Worm (Caenorhabditis elegans) whole organism, midembryonic: Measurements from ENCODE around the gene grd-14.

Source experiments
- T22C8.4 ChIP-seq: fragments of 200-800 bp; sonication (Bioruptor generic); IDR thresholded peaks from 2 replicates; pipeline ENCODE4 v1.3.6; 2022; ENCODE audit warnings: missing genetic modification characterization, missing compliant biosample characterization
- cog-1 ChIP-seq: sonication (generic microtip); optimal IDR thresholded peaks from 2 replicates; lab custom pipeline; 2016; ENCODE audit warnings: missing genetic modification characterization, missing compliant biosample characterization
- flt-1 ChIP-seq: fragments of 200-800 bp; sonication (Bioruptor generic); IDR thresholded peaks from 2 replicates; pipeline ENCODE4 v1.3.6; 2022; ENCODE audit warnings: missing genetic modification characterization, missing compliant biosample characterization
- klf-2 ChIP-seq: fragments of 200-800 bp; sonication (Bioruptor generic); conservative IDR thresholded peaks from 2 replicates; pipeline ENCODE4 v1.3.6; 2022; ENCODE audit warnings: missing genetic modification reagents, missing genetic modification characterization, missing compliant biosample characterization
- med-1 ChIP-seq: sonication (generic microtip); optimal IDR thresholded peaks from 2 replicates; lab custom pipeline; 2017; ENCODE audit warnings: missing genetic modification characterization, mild to moderate bottlenecking, missing compliant biosample characterization, antibody characterized with exemption, missing genetic modification reagents; ENCODE audit not compliant: insufficient read depth
- ref-1 ChIP-seq: fragments of 200-800 bp; sonication (Bioruptor generic); conservative IDR thresholded peaks from 2 replicates; pipeline ENCODE4 v1.3.6; 2022; ENCODE audit warnings: missing genetic modification reagents, missing genetic modification characterization, missing compliant biosample characterization
- tab-1 ChIP-seq: fragments of 200-800 bp; sonication (Bioruptor generic); IDR thresholded peaks from 2 replicates; pipeline ENCODE4 v1.3.6; 2022; ENCODE audit warnings: missing genetic modification characterization, missing compliant biosample characterization
- ztf-23 ChIP-seq: fragments of 200-800 bp; sonication (Bioruptor generic); IDR thresholded peaks from 2 replicates; pipeline ENCODE4 v1.3.6; 2022; ENCODE audit warnings: missing genetic modification reagents, missing genetic modification characterization, missing compliant biosample characterization
- ztf-29 ChIP-seq: fragments of 200-800 bp; sonication (Bioruptor generic); IDR thresholded peaks from 2 replicates; pipeline ENCODE4 v1.3.6; 2022; ENCODE audit warnings: missing genetic modification reagents, missing genetic modification characterization, missing compliant biosample characterization

Gene grd-14

ce11 chrX:8499721-8500120 lies at the start of gene grd-14:
Gene grd-14, plus strand, starts transcription at chrX:8500021.
- TF ChIP-seq T22C8.4 (GFP tag; lab: Robert Waterston, UW) (no peak), flt-1 (GFP tag; lab: Robert Waterston, UW) (no peak), ztf-23 (GFP tag; lab: Robert Waterston, UW) (0 out of 2 replicates have a peak, but pooled peaks have one; percentile 9), cog-1 (tag; lab: Kevin White, UChicago) (no peak)

ce11 chrX:8455590-8456166 lies 44.1 kb upstream of the grd-14 start, which contains the start of gene dpy-6:
Gene dpy-6, minus strand, starts transcription at chrX:8455640.
- TF ChIP-seq med-1 (GFP tag; lab: Kevin White, UChicago) (no peak), tab-1 (GFP tag; lab: Robert Waterston, UW) (no peak), klf-2 (GFP tag; lab: Robert Waterston, UW) (no peak), cog-1 (tag; lab: Kevin White, UChicago) (no peak)

ce11 chrX:8457314-8457713 lies 42.5 kb upstream of the grd-14 start, which contains the start of gene F16F9.3:
Gene F16F9.3, plus strand, starts transcription at chrX:8457614.
- TF ChIP-seq flt-1 (GFP tag; lab: Robert Waterston, UW), result no peak
- TF ChIP-seq ztf-23 (GFP tag; lab: Robert Waterston, UW), result no peak
- TF ChIP-seq cog-1 (tag; lab: Kevin White, UChicago), result no peak

ce11 chrX:8459789-8460188 lies 40.0 kb upstream of the grd-14 start:
- TF ChIP-seq tab-1 (GFP tag; lab: Robert Waterston, UW) (no peak), med-1 (GFP tag; lab: Kevin White, UChicago) (no peak), cog-1 (tag; lab: Kevin White, UChicago) (no peak), ztf-23 (GFP tag; lab: Robert Waterston, UW) (no peak), ztf-29 (GFP tag; lab: Robert Waterston, UW) (no peak), flt-1 (GFP tag; lab: Robert Waterston, UW) (no peak), T22C8.4 (GFP tag; lab: Robert Waterston, UW) (no peak), ref-1 (GFP tag; lab: Robert Waterston, UW) (no peak), klf-2 (GFP tag; lab: Robert Waterston, UW) (no peak)

ce11 chrX:8460958-8461357 lies 38.9 kb upstream of the grd-14 start:
- TF ChIP-seq T22C8.4 (GFP tag; lab: Robert Waterston, UW) (no peak), med-1 (GFP tag; lab: Kevin White, UChicago) (no peak), flt-1 (GFP tag; lab: Robert Waterston, UW) (no peak), ztf-29 (GFP tag; lab: Robert Waterston, UW) (no peak), cog-1 (tag; lab: Kevin White, UChicago) (no peak), ref-1 (GFP tag; lab: Robert Waterston, UW) (no peak), tab-1 (GFP tag; lab: Robert Waterston, UW) (no peak), ztf-23 (GFP tag; lab: Robert Waterston, UW) (no peak), klf-2 (GFP tag; lab: Robert Waterston, UW) (no peak)

- no peak for TF ChIP-seq flt-1 (GFP tag; lab: Robert Waterston, UW)
- TF ChIP-seq cog-1 (tag; lab: Kevin White, UChicago), result no peak
- no peak for TF ChIP-seq ref-1 (GFP tag; lab: Robert Waterston, UW)
- no peak for TF ChIP-seq T22C8.4 (GFP tag; lab: Robert Waterston, UW)
- TF ChIP-seq ztf-29 (GFP tag; lab: Robert Waterston, UW), result no peak
- TF ChIP-seq ztf-23 (GFP tag; lab: Robert Waterston, UW), result no peak
- TF ChIP-seq klf-2 (GFP tag; lab: Robert Waterston, UW), result no peak
- TF ChIP-seq tab-1 (GFP tag; lab: Robert Waterston, UW), result no peak
- TF ChIP-seq med-1 (GFP tag; lab: Kevin White, UChicago), result no peak
These were observed 36.7 kb upstream of the grd-14 start, which contains the start of gene F16F9.4 for ce11 chrX:8463085-8463645. Gene F16F9.4, minus strand, starts transcription at chrX:8463360.

ce11 chrX:8463889-8464444 lies 35.9 kb upstream of the grd-14 start:
- no peak for TF ChIP-seq ztf-23 (GFP tag; lab: Robert Waterston, UW)

ce11 chrX:8470126-8470772 lies 29.6 kb upstream of the grd-14 start, which contains the start of gene mec-10:
Gene mec-10, minus strand, starts transcription at chrX:8470314.
- TF ChIP-seq ref-1 (GFP tag; lab: Robert Waterston, UW) (no peak), T22C8.4 (GFP tag; lab: Robert Waterston, UW) (no peak), ztf-29 (GFP tag; lab: Robert Waterston, UW) (no peak), cog-1 (tag; lab: Kevin White, UChicago) (no peak), tab-1 (GFP tag; lab: Robert Waterston, UW) (no peak), med-1 (GFP tag; lab: Kevin White, UChicago) (no peak)

- TF ChIP-seq ref-1 (GFP tag; lab: Robert Waterston, UW) (no peak), cog-1 (tag; lab: Kevin White, UChicago) (no peak), flt-1 (GFP tag; lab: Robert Waterston, UW) (no peak), tab-1 (GFP tag; lab: Robert Waterston, UW) (no peak), T22C8.4 (GFP tag; lab: Robert Waterston, UW) (no peak), med-1 (GFP tag; lab: Kevin White, UChicago) (no peak)
These were observed 26.4 kb upstream of the grd-14 start for ce11 chrX:8473468-8473867.
